Fruit fly (Drosophila melanogaster) whole organism, embryonic: Measurements from ENCODE around the gene CG17121.

ENCODE experiments used
- Abd-B ChIP-seq: fragments of 200-800 bp; sonication (Bioruptor generic); optimal IDR thresholded peaks from 2 replicates; lab custom pipeline; 2018; ENCODE audit warnings: missing biosample characterization, mild to moderate bottlenecking, missing genetic modification characterization, moderate library complexity
- Asciz ChIP-seq: fragments of 200-800 bp; sonication (Bioruptor generic); optimal IDR thresholded peaks from 2 replicates; lab custom pipeline; 2017; ENCODE audit warnings: missing biosample characterization, mild to moderate bottlenecking, missing genetic modification characterization, missing genetic modification reagents
- CG11504 ChIP-seq: fragments of 200-800 bp; sonication (Bioruptor generic); optimal IDR thresholded peaks from 3 replicates; lab custom pipeline; 2019; ENCODE audit warnings: missing biosample characterization, mild to moderate bottlenecking, missing genetic modification characterization, moderate library complexity
- CG12219 ChIP-seq: fragments of 200-800 bp; sonication (Bioruptor generic); optimal IDR thresholded peaks from 3 replicates; lab custom pipeline; 2018; ENCODE audit warnings: missing biosample characterization, mild to moderate bottlenecking, missing genetic modification characterization
- CG12391 ChIP-seq: fragments of 200-800 bp; sonication (Bioruptor generic); optimal IDR thresholded peaks from 3 replicates; lab custom pipeline; 2018; ENCODE audit warnings: missing biosample characterization, mild to moderate bottlenecking, missing genetic modification characterization, moderate library complexity
- CG14014 ChIP-seq: fragments of 200-800 bp; sonication (Bioruptor generic); IDR thresholded peaks from 2 replicates; pipeline ENCODE4 v1.3.6; 2022; ENCODE audit warnings: missing biosample characterization, missing genetic modification characterization
- CG17361 ChIP-seq: fragments of 200-800 bp; sonication (Bioruptor generic); IDR thresholded peaks from 3 replicates; pipeline ENCODE4 v1.3.6; 2022; ENCODE audit warnings: missing biosample characterization, missing genetic modification characterization
- CG1792 ChIP-seq: fragments of 200-800 bp; sonication (Bioruptor generic); optimal IDR thresholded peaks from 2 replicates; lab custom pipeline; 2016; ENCODE audit warnings: missing biosample characterization, missing genetic modification characterization
- CG18262 ChIP-seq: fragments of 200-800 bp; optimal IDR thresholded peaks from 3 replicates; lab custom pipeline; 2019; ENCODE audit warnings: missing biosample characterization, mild to moderate bottlenecking, missing genetic modification characterization, moderate library complexity
- CG18476 ChIP-seq: fragments of 200-800 bp; sonication (Bioruptor generic); optimal IDR thresholded peaks from 2 replicates; lab custom pipeline; 2016; ENCODE audit warnings: missing biosample characterization, mild to moderate bottlenecking, missing genetic modification characterization
- CG2202 ChIP-seq: fragments of 200-800 bp; sonication (Bioruptor generic); optimal IDR thresholded peaks from 2 replicates; lab custom pipeline; 2018; ENCODE audit warnings: missing biosample characterization, mild to moderate bottlenecking, missing genetic modification characterization
- CG2678 ChIP-seq: fragments of 200-800 bp; sonication (Bioruptor generic); optimal IDR thresholded peaks from 3 replicates; lab custom pipeline; 2019; ENCODE audit warnings: missing biosample characterization, mild to moderate bottlenecking, missing genetic modification characterization, moderate library complexity
- CG2889 ChIP-seq: fragments of 200-800 bp; sonication (Bioruptor generic); IDR thresholded peaks from 3 replicates; pipeline ENCODE4 v1.3.6; 2022; ENCODE audit warnings: missing biosample characterization, missing genetic modification characterization
- CG31441 ChIP-seq: fragments of 200-800 bp; sonication (Bioruptor generic); IDR thresholded peaks from 2 replicates; pipeline ENCODE4 v1.3.6; 2022; ENCODE audit warnings: missing biosample characterization, missing genetic modification characterization
- CG3407 ChIP-seq: fragments of 200-800 bp; sonication (Bioruptor generic); optimal IDR thresholded peaks from 2 replicates; lab custom pipeline; 2018; ENCODE audit warnings: missing biosample characterization, mild to moderate bottlenecking, missing genetic modification characterization
- CG4820 ChIP-seq: fragments of 200-800 bp; sonication (Bioruptor generic); optimal IDR thresholded peaks from 3 replicates; lab custom pipeline; 2016; ENCODE audit warnings: missing biosample characterization, missing genetic modification characterization
- CG7357 ChIP-seq: fragments of 200-800 bp; sonication (Bioruptor generic); IDR thresholded peaks from 3 replicates; pipeline ENCODE4 v1.3.6; 2022; ENCODE audit warnings: missing biosample characterization, missing genetic modification characterization
- CG8924 ChIP-seq: fragments of 200-800 bp; optimal IDR thresholded peaks from 3 replicates; lab custom pipeline; 2019; ENCODE audit warnings: missing biosample characterization, mild to moderate bottlenecking, missing genetic modification characterization, moderate library complexity
- CG9797 ChIP-seq: fragments of 200-800 bp; sonication (Bioruptor generic); optimal IDR thresholded peaks from 3 replicates; lab custom pipeline; 2018; ENCODE audit warnings: missing biosample characterization, mild to moderate bottlenecking, missing genetic modification characterization
- Gsc ChIP-seq: fragments of 200-800 bp; sonication (Bioruptor generic); IDR thresholded peaks from 2 replicates; pipeline ENCODE4 v1.3.6; 2022; ENCODE audit warnings: missing biosample characterization, missing genetic modification characterization
- Hr78 ChIP-seq, 2 experiments: fragments of 200-800 bp in 1 of 2; fragments of >200 bp in 1 of 2; sonication (Bioruptor generic) in 1 of 2; optimal IDR thresholded peaks; 2 replicates each; lab custom pipeline; 2017 to 2019; ENCODE audit warnings: missing biosample characterization in 2 of 2, missing genetic modification characterization in 2 of 2, mild to moderate bottlenecking in 1 of 2, moderate library complexity in 1 of 2
- Meics ChIP-seq: fragments of 200-800 bp; sonication (Bioruptor generic); optimal IDR thresholded peaks from 2 replicates; lab custom pipeline; 2017; ENCODE audit warnings: missing biosample characterization, mild to moderate bottlenecking, missing genetic modification characterization
- Mrtf ChIP-seq: fragments of 200-800 bp; sonication (Bioruptor generic); IDR thresholded peaks from 3 replicates; pipeline ENCODE4 v1.3.6; 2022; ENCODE audit warnings: missing biosample characterization, missing genetic modification characterization
- Six4 ChIP-seq: fragments of 200-800 bp; sonication (Bioruptor generic); optimal IDR thresholded peaks from 2 replicates; lab custom pipeline; 2016; ENCODE audit warnings: missing biosample characterization, missing genetic modification characterization
- Ssrp ChIP-seq: fragments of 200-800 bp; sonication (Bioruptor generic); optimal IDR thresholded peaks from 2 replicates; lab custom pipeline; 2018; ENCODE audit warnings: missing biosample characterization, mild to moderate bottlenecking, missing genetic modification characterization, moderate library complexity
- Usf ChIP-seq: fragments of 200-800 bp; sonication (Bioruptor generic); optimal IDR thresholded peaks from 2 replicates; lab custom pipeline; 2017; ENCODE audit warnings: missing genotype, missing biosample characterization, missing genetic modification characterization
- Xbp1 ChIP-seq: fragments of 200-800 bp; sonication (Bioruptor generic); optimal IDR thresholded peaks from 3 replicates; lab custom pipeline; 2016; ENCODE audit warnings: missing biosample characterization, mild to moderate bottlenecking, missing genetic modification characterization
- bigmax ChIP-seq: fragments of 200-800 bp; sonication (Bioruptor generic); optimal IDR thresholded peaks from 2 replicates; lab custom pipeline; 2018; ENCODE audit warnings: missing biosample characterization, mild to moderate bottlenecking, missing genetic modification characterization
- cad ChIP-seq: fragments of >200 bp; optimal IDR thresholded peaks from 2 replicates; lab custom pipeline; 2017; ENCODE audit warnings: missing biosample characterization, missing genetic modification characterization
- cato ChIP-seq: fragments of 200-800 bp; sonication (Bioruptor generic); optimal IDR thresholded peaks from 2 replicates; lab custom pipeline; 2016; ENCODE audit warnings: missing biosample characterization, missing genetic modification characterization, borderline replicate concordance
- caup ChIP-seq: fragments of 200-800 bp; sonication (Bioruptor generic); optimal IDR thresholded peaks from 3 replicates; lab custom pipeline; 2017; ENCODE audit warnings: missing biosample characterization, mild to moderate bottlenecking, missing genetic modification characterization, moderate library complexity; ENCODE audit not compliant: severe bottlenecking
- fd96Cb ChIP-seq: fragments of 200-800 bp; sonication (Bioruptor generic); optimal IDR thresholded peaks from 2 replicates; lab custom pipeline; 2018; ENCODE audit warnings: missing biosample characterization, mild to moderate bottlenecking, missing genetic modification characterization, moderate library complexity
- fu2 ChIP-seq: fragments of 200-800 bp; sonication (Bioruptor generic); optimal IDR thresholded peaks from 2 replicates; lab custom pipeline; 2016; ENCODE audit warnings: missing biosample characterization, missing genetic modification characterization
- lbe ChIP-seq: fragments of 200-800 bp; sonication (Bioruptor generic); optimal IDR thresholded peaks from 2 replicates; lab custom pipeline; 2016; ENCODE audit warnings: missing biosample characterization, mild to moderate bottlenecking, missing genetic modification characterization
- mam ChIP-seq: fragments of 200-800 bp; sonication (Bioruptor generic); optimal IDR thresholded peaks from 3 replicates; lab custom pipeline; 2016; ENCODE audit warnings: missing biosample characterization, missing genetic modification characterization
- nerfin-2 ChIP-seq: fragments of 200-800 bp; sonication (Bioruptor generic); IDR thresholded peaks from 2 replicates; pipeline ENCODE4 v1.3.6; 2022; ENCODE audit warnings: missing biosample characterization, missing genetic modification characterization; ENCODE audit not compliant: partially characterized antibody
- oc ChIP-seq: fragments of 200-800 bp; sonication (Bioruptor generic); optimal IDR thresholded peaks from 2 replicates; lab custom pipeline; 2018; ENCODE audit warnings: missing biosample characterization, mild to moderate bottlenecking, missing genetic modification characterization, moderate library complexity
- org-1 ChIP-seq: fragments of 200-800 bp; sonication (Bioruptor generic); optimal IDR thresholded peaks from 2 replicates; lab custom pipeline; 2017; ENCODE audit warnings: missing biosample characterization, missing genetic modification characterization
- pho ChIP-seq: fragments of 200-800 bp; sonication (Bioruptor generic); optimal IDR thresholded peaks from 2 replicates; lab custom pipeline; 2016; ENCODE audit warnings: missing biosample characterization, missing genetic modification characterization
- row ChIP-seq: fragments of 200-800 bp; sonication (Bioruptor generic); IDR thresholded peaks from 3 replicates; pipeline ENCODE4 v1.3.6; 2022; ENCODE audit warnings: missing biosample characterization, missing genetic modification characterization
- salm ChIP-seq: fragments of 200-800 bp; sonication (Bioruptor generic); optimal IDR thresholded peaks from 2 replicates; lab custom pipeline; 2018; ENCODE audit warnings: missing biosample characterization, mild to moderate bottlenecking, missing genetic modification characterization
- schlank ChIP-seq: fragments of 200-800 bp; sonication (Bioruptor generic); optimal IDR thresholded peaks from 2 replicates; lab custom pipeline; 2018; ENCODE audit warnings: missing biosample characterization, mild to moderate bottlenecking, missing genetic modification characterization
- slbo ChIP-seq: fragments of 200-800 bp; sonication (Bioruptor generic); IDR thresholded peaks from 2 replicates; pipeline ENCODE4 v1.3.6; 2022; ENCODE audit warnings: missing biosample characterization, missing genetic modification characterization
- slp2 ChIP-seq: fragments of 200-800 bp; sonication (Bioruptor generic); optimal IDR thresholded peaks from 2 replicates; lab custom pipeline; 2016; ENCODE audit warnings: missing biosample characterization, missing genetic modification characterization
- tll ChIP-seq, 2 experiments: fragments of 200-800 bp in 1 of 2; fragments of >200 bp in 1 of 2; sonication (Bioruptor generic) in 1 of 2; optimal IDR thresholded peaks; 2 replicates each; lab custom pipeline; 2017 to 2019; ENCODE audit warnings: missing biosample characterization in 2 of 2, missing genetic modification characterization in 2 of 2, mild to moderate bottlenecking in 1 of 2, moderate library complexity in 1 of 2
- ttk ChIP-seq: fragments of 200-800 bp; sonication (Bioruptor generic); IDR thresholded peaks from 2 replicates; pipeline ENCODE4 v2.1.2; 2022; ENCODE audit warnings: missing biosample characterization, missing genetic modification characterization
- twi ChIP-seq: fragments of 200-800 bp; optimal IDR thresholded peaks from 2 replicates; lab custom pipeline; 2019; ENCODE audit warnings: missing biosample characterization, mild to moderate bottlenecking, missing genetic modification characterization, moderate library complexity
- unpg ChIP-seq: fragments of 200-800 bp; sonication (Bioruptor generic); optimal IDR thresholded peaks from 3 replicates; lab custom pipeline; 2018; ENCODE audit warnings: missing biosample characterization, mild to moderate bottlenecking, missing genetic modification characterization, moderate library complexity
- vnd ChIP-seq: fragments of 200-800 bp; sonication (Bioruptor generic); IDR thresholded peaks from 3 replicates; pipeline ENCODE4 v1.3.6; 2022; ENCODE audit warnings: missing biosample characterization, missing genetic modification characterization; ENCODE audit not compliant: partially characterized antibody
- zfh1 ChIP-seq: fragments of 200-800 bp; sonication (Bioruptor generic); IDR thresholded peaks from 3 replicates; pipeline ENCODE4 v1.3.6; 2022; ENCODE audit warnings: missing biosample characterization, missing genetic modification characterization

Gene CG17121

dm6 chr3R:23048690-23049118 lies 690 bp upstream of the CG17121 start (continued):
- TF ChIP-seq CG1792 (GFP tag; lab: Kevin White, UChicago): peak; percentile 16
- TF ChIP-seq mam (GFP tag; lab: Kevin White, UChicago): peak; percentile 32
- peak; percentile 58 for TF ChIP-seq CG12219 (GFP tag; lab: Kevin White, UChicago)
- peak; percentile 63 for TF ChIP-seq org-1 (GFP tag; lab: Kevin White, UChicago)
- TF ChIP-seq Ssrp: peak; percentile 79
- peak; percentile 75 for TF ChIP-seq fd96Cb
- peak; percentile 31 for TF ChIP-seq CG3407 (GFP tag; lab: Kevin White, UChicago)
- peak; percentile 30 for TF ChIP-seq salm (tag; lab: Kevin White, UChicago)
- TF ChIP-seq CG18476: peak; percentile 58
- TF ChIP-seq pho (GFP tag; lab: Kevin White, UChicago): no peak
- TF ChIP-seq cato (GFP tag; lab: Kevin White, UChicago): peak; percentile 52
- TF ChIP-seq CG2889 (GFP tag; lab: Robert Waterston, UW): no peak
- peak; percentile 60 for TF ChIP-seq CG4820 (GFP tag; lab: Kevin White, UChicago)
- peak; percentile 85 for TF ChIP-seq CG8924 (tag; lab: Kevin White, UChicago)
- no peak for TF ChIP-seq nerfin-2 (GFP tag; lab: Robert Waterston, UW)
- 0 out of 2 replicates have a peak, but pooled peaks have one; percentile 32 for TF ChIP-seq Gsc
- TF ChIP-seq CG2202 (tag; lab: Kevin White, UChicago): peak; percentile 34
- TF ChIP-seq CG7357 (GFP tag; lab: Robert Waterston, UW): peak; percentile 54; the same call in 1 of the 3 replicates
- TF ChIP-seq Mrtf (GFP tag; lab: Robert Waterston, UW): peak; percentile 53; the same call in 1 of the 3 replicates
- TF ChIP-seq lbe (GFP tag; lab: Kevin White, UChicago): peak; percentile 33
- TF ChIP-seq Xbp1 (GFP tag; lab: Kevin White, UChicago): peak; percentile 74
- peak; percentile 92 for TF ChIP-seq CG17361 (GFP tag; lab: Robert Waterston, UW)
- TF ChIP-seq Usf: peak; percentile 6
- peak; percentile 84 for TF ChIP-seq Asciz (GFP tag; lab: Kevin White, UChicago)
- peak; percentile 85 for TF ChIP-seq CG18262 (tag; lab: Kevin White, UChicago)
- peak in 1 of 2 experiments; percentile 78 for TF ChIP-seq Hr78 (GFP tag; optimal IDR thresholded peaks at IDR 0.05; lab: Kevin White, UChicago)
- no peak for TF ChIP-seq cad
- no peak for TF ChIP-seq zfh1
- peak; percentile 66 for TF ChIP-seq oc (tag; lab: Kevin White, UChicago)
- TF ChIP-seq vnd (GFP tag; lab: Robert Waterston, UW): no peak
- peak; percentile 89 for TF ChIP-seq CG11504 (tag; lab: Kevin White, UChicago)
- peak; percentile 24 for TF ChIP-seq twi (tag; lab: Kevin White, UChicago)
- peak; percentile 89 for TF ChIP-seq row (GFP tag; lab: Robert Waterston, UW)
- TF ChIP-seq CG12391 (tag; lab: Kevin White, UChicago): peak; percentile 81
- TF ChIP-seq ttk: peak; percentile 58; the same call in 1 of the 2 replicates
- TF ChIP-seq tll (GFP tag; optimal IDR thresholded peaks at IDR 0.05; lab: Kevin White, UChicago): no peak
- peak; percentile 70 for TF ChIP-seq Abd-B (GFP tag; lab: Kevin White, UChicago)
- no peak for TF ChIP-seq CG9797 (GFP tag; lab: Kevin White, UChicago)
- TF ChIP-seq Meics (GFP tag; lab: Kevin White, UChicago): peak; percentile 72
- TF ChIP-seq Six4: peak; percentile 74
- peak; percentile 70 for TF ChIP-seq slbo (GFP tag; lab: Robert Waterston, UW)
- peak; percentile 63 for TF ChIP-seq CG14014 (GFP tag; lab: Robert Waterston, UW)
- TF ChIP-seq caup (GFP tag; lab: Kevin White, UChicago): peak; percentile 50
- TF ChIP-seq schlank (tag; lab: Kevin White, UChicago): no peak
- no peak for TF ChIP-seq fu2 (GFP tag; lab: Kevin White, UChicago)
- TF ChIP-seq CG31441 (GFP tag; lab: Robert Waterston, UW): peak; percentile 91
- TF ChIP-seq bigmax: no peak
- peak; percentile 46 for TF ChIP-seq slp2 (GFP tag; lab: Kevin White, UChicago)
- TF ChIP-seq CG2678 (tag; lab: Kevin White, UChicago): peak; percentile 88
- peak; percentile 88 for TF ChIP-seq unpg (GFP tag; lab: Kevin White, UChicago)
